Worm (Caenorhabditis elegans): ENCODE results near the gene clp-7.
A peak's percentile ranks its signal among the peaks of the same experiment; 100 is the strongest.

ce11 chrIV:1437625-1438024 is 8.1 kb downstream of the clp-7 start:
- TF ChIP-seq ztf-23 (GFP tag; IDR thresholded peaks at IDR 0.05), result no peak
- no peak for TF ChIP-seq cog-1 (tag; optimal IDR thresholded peaks at IDR 0.05)
- TF ChIP-seq ztf-29 (GFP tag; IDR thresholded peaks at IDR 0.05), result no peak
- peak; percentile 37; the same call in 1 of the 2 replicates for TF ChIP-seq T22C8.4 (GFP tag; IDR thresholded peaks at IDR 0.05)
- no peak for TF ChIP-seq flt-1 (GFP tag; IDR thresholded peaks at IDR 0.05)
- no peak for TF ChIP-seq ref-1 (GFP tag; conservative IDR thresholded peaks at IDR 0.05)
- no peak for TF ChIP-seq klf-2 (GFP tag; conservative IDR thresholded peaks at IDR 0.05)
- no peak for TF ChIP-seq tab-1 (GFP tag; IDR thresholded peaks at IDR 0.05)

All from whole organism, midembryonic.